Fruit fly (Drosophila melanogaster) whole organism, embryonic: ENCODE data around the gene Kr-h1.

Experiments
- Bgb ChIP-seq: fragments of 200-800 bp; sonication (Bioruptor generic); IDR thresholded peaks from 2 replicates; pipeline ENCODE4 v1.3.6; 2022; ENCODE audit warnings: missing biosample characterization, missing genetic modification characterization; ENCODE audit not compliant: partially characterized antibody
- C15 ChIP-seq: fragments of 200-800 bp; sonication (Bioruptor generic); IDR thresholded peaks from 3 replicates; pipeline ENCODE4 v1.3.6; 2022; ENCODE audit warnings: missing biosample characterization, missing genetic modification characterization
- CG11696 ChIP-seq: fragments of 200-800 bp; sonication (Bioruptor generic); IDR thresholded peaks from 2 replicates; pipeline ENCODE4 v1.3.6; 2022; ENCODE audit warnings: missing biosample characterization, missing genetic modification characterization
- CG11723 ChIP-seq: fragments of 200-800 bp; sonication (Bioruptor generic); optimal IDR thresholded peaks from 2 replicates; lab custom pipeline; 2017; ENCODE audit warnings: missing biosample characterization, mild to moderate bottlenecking, missing genetic modification characterization
- CG14014 ChIP-seq: fragments of 200-800 bp; sonication (Bioruptor generic); IDR thresholded peaks from 2 replicates; pipeline ENCODE4 v1.3.6; 2022; ENCODE audit warnings: missing biosample characterization, missing genetic modification characterization
- CG1602 ChIP-seq: fragments of 200-800 bp; sonication (Bioruptor generic); optimal IDR thresholded peaks from 3 replicates; lab custom pipeline; 2016; ENCODE audit warnings: missing biosample characterization, missing genetic modification characterization
- CG17361 ChIP-seq: fragments of 200-800 bp; sonication (Bioruptor generic); IDR thresholded peaks from 3 replicates; pipeline ENCODE4 v1.3.6; 2022; ENCODE audit warnings: missing biosample characterization, missing genetic modification characterization
- CG2116 ChIP-seq: fragments of 200-800 bp; sonication (Bioruptor generic); optimal IDR thresholded peaks from 3 replicates; lab custom pipeline; 2018; ENCODE audit warnings: missing biosample characterization, mild to moderate bottlenecking, missing genetic modification characterization
- CG2129 ChIP-seq: fragments of 200-800 bp; sonication (Bioruptor generic); IDR thresholded peaks from 2 replicates; pipeline ENCODE4 v1.3.6; 2022; ENCODE audit warnings: missing biosample characterization, missing genetic modification characterization; ENCODE audit not compliant: partially characterized antibody
- CG2678 ChIP-seq: fragments of 200-800 bp; sonication (Bioruptor generic); optimal IDR thresholded peaks from 3 replicates; lab custom pipeline; 2019; ENCODE audit warnings: missing biosample characterization, mild to moderate bottlenecking, missing genetic modification characterization, moderate library complexity
- CG2712 ChIP-seq: fragments of 200-800 bp; optimal IDR thresholded peaks from 3 replicates; lab custom pipeline; 2019; ENCODE audit warnings: missing biosample characterization, mild to moderate bottlenecking, missing genetic modification characterization, moderate library complexity
- CG3407 ChIP-seq: fragments of 200-800 bp; sonication (Bioruptor generic); optimal IDR thresholded peaks from 2 replicates; lab custom pipeline; 2018; ENCODE audit warnings: missing biosample characterization, mild to moderate bottlenecking, missing genetic modification characterization
- CG34376 ChIP-seq: fragments of 200-800 bp; sonication (Bioruptor generic); optimal IDR thresholded peaks from 2 replicates; lab custom pipeline; 2018; ENCODE audit warnings: missing biosample characterization, mild to moderate bottlenecking, missing genetic modification characterization
- CG34422 ChIP-seq: fragments of 200-800 bp; sonication (Bioruptor generic); IDR thresholded peaks from 3 replicates; pipeline ENCODE4 v1.3.6; 2022; ENCODE audit warnings: missing biosample characterization, missing genetic modification characterization
- CG3847 ChIP-seq: fragments of 200-800 bp; sonication (Bioruptor generic); IDR thresholded peaks from 2 replicates; pipeline ENCODE4 v1.3.6; 2022; ENCODE audit warnings: missing biosample characterization, missing genetic modification characterization
- CG42726 ChIP-seq: fragments of 200-800 bp; sonication (Bioruptor generic); IDR thresholded peaks from 2 replicates; pipeline ENCODE4 v1.3.6; 2022; ENCODE audit warnings: missing biosample characterization, missing genetic modification characterization; ENCODE audit not compliant: partially characterized antibody
- CG4707 ChIP-seq: fragments of 200-800 bp; sonication (Bioruptor generic); optimal IDR thresholded peaks from 2 replicates; lab custom pipeline; 2018; ENCODE audit warnings: missing biosample characterization, mild to moderate bottlenecking, missing genetic modification characterization, moderate library complexity
- CG6175 ChIP-seq: fragments of 200-800 bp; sonication (Bioruptor generic); IDR thresholded peaks from 3 replicates; pipeline ENCODE4 v1.3.6; 2022; ENCODE audit warnings: missing biosample characterization, missing genetic modification characterization
- CG6254 ChIP-seq: fragments of 200-800 bp; sonication (Bioruptor generic); optimal IDR thresholded peaks from 3 replicates; lab custom pipeline; 2017; ENCODE audit warnings: mild to moderate bottlenecking, missing biosample characterization, missing genetic modification reagents, missing genetic modification characterization
- CG6654 ChIP-seq: fragments of 200-800 bp; sonication (Bioruptor generic); optimal IDR thresholded peaks from 2 replicates; lab custom pipeline; 2017; ENCODE audit warnings: missing biosample characterization, mild to moderate bottlenecking, missing genetic modification characterization
- CG7357 ChIP-seq: fragments of 200-800 bp; sonication (Bioruptor generic); IDR thresholded peaks from 3 replicates; pipeline ENCODE4 v1.3.6; 2022; ENCODE audit warnings: missing biosample characterization, missing genetic modification characterization
- CG7839 ChIP-seq: fragments of 200-800 bp; sonication (Bioruptor generic); optimal IDR thresholded peaks from 3 replicates; lab custom pipeline; 2018; ENCODE audit warnings: missing biosample characterization, mild to moderate bottlenecking, missing genetic modification characterization, moderate library complexity
- CG8281 ChIP-seq: fragments of 200-800 bp; sonication (Bioruptor generic); optimal IDR thresholded peaks from 2 replicates; lab custom pipeline; 2018; ENCODE audit warnings: missing biosample characterization, mild to moderate bottlenecking, missing genetic modification characterization, moderate library complexity
- Drgx ChIP-seq: fragments of 200-800 bp; sonication (Bioruptor generic); IDR thresholded peaks from 2 replicates; pipeline ENCODE4 v1.3.6; 2022; ENCODE audit warnings: missing biosample characterization, missing genetic modification characterization
- ERR ChIP-seq: fragments of 200-800 bp; sonication (Bioruptor generic); optimal IDR thresholded peaks from 2 replicates; lab custom pipeline; 2016; ENCODE audit warnings: missing biosample characterization, missing genetic modification characterization
- Meics ChIP-seq: fragments of 200-800 bp; sonication (Bioruptor generic); optimal IDR thresholded peaks from 2 replicates; lab custom pipeline; 2017; ENCODE audit warnings: missing biosample characterization, mild to moderate bottlenecking, missing genetic modification characterization
- Scr ChIP-seq: fragments of 200-800 bp; sonication (Bioruptor generic); IDR thresholded peaks from 2 replicates; pipeline ENCODE4 v1.3.6; 2022; ENCODE audit warnings: missing biosample characterization, missing genetic modification characterization; ENCODE audit not compliant: partially characterized antibody
- Side ChIP-seq: fragments of 200-800 bp; sonication (Bioruptor generic); optimal IDR thresholded peaks from 2 replicates; lab custom pipeline; 2016; ENCODE audit warnings: missing biosample characterization, missing genetic modification characterization
- Stat92E ChIP-seq, 3 experiments: fragments of >200 bp in 2 of 3; fragments of 200-800 bp in 1 of 3; sonication (Bioruptor generic) in 1 of 3; optimal IDR thresholded peaks; 2 replicates each; lab custom pipeline; 2017 to 2019; ENCODE audit warnings: missing biosample characterization in 3 of 3, missing genetic modification characterization in 3 of 3, mild to moderate bottlenecking in 1 of 3, moderate library complexity in 1 of 3
- ab ChIP-seq: fragments of 200-800 bp; sonication (Bioruptor generic); optimal IDR thresholded peaks from 2 replicates; lab custom pipeline; 2016; ENCODE audit warnings: missing biosample characterization, missing genetic modification characterization
- abd-A ChIP-seq: fragments of 200-800 bp; sonication (Bioruptor generic); optimal IDR thresholded peaks from 3 replicates; lab custom pipeline; 2019; ENCODE audit warnings: missing biosample characterization, mild to moderate bottlenecking, missing genetic modification characterization, moderate library complexity
- aop ChIP-seq: fragments of 200-800 bp; sonication (Bioruptor generic); IDR thresholded peaks from 2 replicates; pipeline ENCODE4 v1.3.6; 2022; ENCODE audit warnings: missing biosample characterization, missing genetic modification characterization
- bowl ChIP-seq: fragments of 200-800 bp; sonication (Bioruptor generic); IDR thresholded peaks from 2 replicates; pipeline ENCODE4 v1.3.6; 2022; ENCODE audit warnings: missing biosample characterization, missing genetic modification characterization
- corto ChIP-seq: fragments of 200-800 bp; sonication (Bioruptor generic); optimal IDR thresholded peaks from 2 replicates; lab custom pipeline; 2016; ENCODE audit warnings: missing biosample characterization, mild to moderate bottlenecking, missing genetic modification characterization, moderate library complexity
- dmrt11E ChIP-seq: fragments of 200-800 bp; sonication (Bioruptor generic); optimal IDR thresholded peaks from 3 replicates; lab custom pipeline; 2018; ENCODE audit warnings: missing biosample characterization, mild to moderate bottlenecking, missing genetic modification characterization, moderate library complexity
- eve ChIP-seq, 2 experiments: fragments of >200 bp; optimal IDR thresholded peaks; 2 replicates each; lab custom pipeline; 2017; ENCODE audit warnings: missing biosample characterization in 2 of 2, missing genetic modification characterization in 2 of 2
- ewg ChIP-seq: fragments of 200-800 bp; sonication (Bioruptor generic); optimal IDR thresholded peaks from 3 replicates; lab custom pipeline; 2017; ENCODE audit warnings: mild to moderate bottlenecking, missing biosample characterization, missing genetic modification reagents, missing genetic modification characterization
- exex ChIP-seq: fragments of 200-800 bp; sonication (Bioruptor generic); optimal IDR thresholded peaks from 4 replicates; lab custom pipeline; 2018; ENCODE audit warnings: missing biosample characterization, mild to moderate bottlenecking, missing genetic modification characterization, moderate library complexity
- eyg ChIP-seq: fragments of 200-800 bp; sonication (Bioruptor generic); optimal IDR thresholded peaks from 3 replicates; lab custom pipeline; 2016; ENCODE audit warnings: missing biosample characterization, missing genetic modification characterization
- fd3F ChIP-seq: fragments of 200-800 bp; sonication (Bioruptor generic); optimal IDR thresholded peaks from 2 replicates; lab custom pipeline; 2018; ENCODE audit warnings: missing biosample characterization, mild to moderate bottlenecking, missing genetic modification characterization, moderate library complexity
- gro ChIP-seq: fragments of 200-800 bp; sonication (Bioruptor generic); optimal IDR thresholded peaks from 2 replicates; lab custom pipeline; 2016; ENCODE audit warnings: missing biosample characterization, missing genetic modification characterization
- lab ChIP-seq: fragments of 200-800 bp; sonication (Bioruptor generic); optimal IDR thresholded peaks from 3 replicates; lab custom pipeline; 2017; ENCODE audit warnings: missing biosample characterization, missing genetic modification characterization, mild to moderate bottlenecking, moderate library complexity, missing genetic modification reagents
- lilli ChIP-seq: fragments of 200-800 bp; sonication (Bioruptor generic); optimal IDR thresholded peaks from 3 replicates; lab custom pipeline; 2016; ENCODE audit warnings: missing biosample characterization, missing genetic modification characterization
- odd ChIP-seq: fragments of 200-800 bp; sonication (Bioruptor generic); optimal IDR thresholded peaks from 2 replicates; lab custom pipeline; 2017; ENCODE audit warnings: missing biosample characterization, mild to moderate bottlenecking, missing genetic modification characterization
- sisA ChIP-seq: fragments of 200-800 bp; sonication (Bioruptor generic); IDR thresholded peaks from 2 replicates; pipeline ENCODE4 v1.3.6; 2022; ENCODE audit warnings: missing biosample characterization, missing genetic modification characterization
- stc ChIP-seq: fragments of 200-800 bp; sonication (Bioruptor generic); IDR thresholded peaks from 2 replicates; pipeline ENCODE4 v1.3.6; 2022; ENCODE audit warnings: missing biosample characterization, missing genetic modification characterization
- tin ChIP-seq: fragments of 200-800 bp; sonication (Bioruptor generic); optimal IDR thresholded peaks from 3 replicates; lab custom pipeline; 2016; ENCODE audit warnings: missing biosample characterization, missing genetic modification characterization
- trh ChIP-seq: fragments of 200-800 bp; sonication (Bioruptor generic); optimal IDR thresholded peaks from 2 replicates; lab custom pipeline; 2016; ENCODE audit warnings: missing biosample characterization, missing genetic modification characterization
- tup ChIP-seq: fragments of 200-800 bp; sonication (Bioruptor generic); optimal IDR thresholded peaks from 2 replicates; lab custom pipeline; 2016; ENCODE audit warnings: missing biosample characterization, mild to moderate bottlenecking, missing genetic modification characterization, moderate library complexity
- vnd ChIP-seq: fragments of 200-800 bp; sonication (Bioruptor generic); IDR thresholded peaks from 3 replicates; pipeline ENCODE4 v1.3.6; 2022; ENCODE audit warnings: missing biosample characterization, missing genetic modification characterization; ENCODE audit not compliant: partially characterized antibody

Gene Kr-h1

dm6 chr2L:6082157-6082645 is at the start of gene Kr-h1 (continued):
- no peak for TF ChIP-seq vnd
- no peak for TF ChIP-seq CG6654 (GFP tag; lab: Kevin White, UChicago)
- TF ChIP-seq CG34376 (GFP tag; lab: Kevin White, UChicago) = peak; percentile 14
- peak; percentile 6 for TF ChIP-seq abd-A (tag; lab: Kevin White, UChicago)
- no peak for TF ChIP-seq lilli
- peak; percentile 26; the same call in 1 of the 3 replicates for TF ChIP-seq CG34422
- TF ChIP-seq CG2116 (GFP tag; lab: Kevin White, UChicago) = no peak
- no peak for TF ChIP-seq tup (GFP tag; lab: Kevin White, UChicago)
- no peak for TF ChIP-seq tin (GFP tag; lab: Kevin White, UChicago)
- no peak for TF ChIP-seq CG2129
- no peak for TF ChIP-seq CG4707
- TF ChIP-seq Drgx = no peak
- no peak for TF ChIP-seq lab (GFP tag; lab: Kevin White, UChicago)
- no peak for TF ChIP-seq C15 (GFP tag; lab: Robert Waterston, UW)
- TF ChIP-seq fd3F (GFP tag; lab: Kevin White, UChicago) = no peak
- no peak for TF ChIP-seq CG3847 (GFP tag; lab: Robert Waterston, UW)
- no peak for TF ChIP-seq CG11723 (GFP tag; lab: Kevin White, UChicago)
- TF ChIP-seq dmrt11E (tag; lab: Kevin White, UChicago) = no peak
- TF ChIP-seq CG8281 (tag; lab: Kevin White, UChicago) = no peak
- no peak for TF ChIP-seq trh
- TF ChIP-seq CG1602 (GFP tag; lab: Kevin White, UChicago) = no peak
- peak; percentile 43 for TF ChIP-seq corto (GFP tag; lab: Kevin White, UChicago)
- TF ChIP-seq CG6254 (GFP tag; lab: Kevin White, UChicago) = no peak
- TF ChIP-seq Side = no peak
- no peak for TF ChIP-seq CG2712
- no peak for TF ChIP-seq CG17361 (GFP tag; lab: Robert Waterston, UW)
- no peak for TF ChIP-seq ab
- TF ChIP-seq gro = peak; percentile 11
- TF ChIP-seq eve (GFP tag; optimal IDR thresholded peaks at IDR 0.05; lab: Kevin White, UChicago) = no peak
- TF ChIP-seq sisA (GFP tag; lab: Robert Waterston, UW) = no peak
- TF ChIP-seq stc = 0 out of 2 replicates have a peak, but pooled peaks have one; percentile 21
- TF ChIP-seq odd (GFP tag; lab: Kevin White, UChicago) = no peak
- TF ChIP-seq CG11696 = no peak
- TF ChIP-seq CG14014 (GFP tag; lab: Robert Waterston, UW) = no peak
- no peak for TF ChIP-seq CG2678 (tag; lab: Kevin White, UChicago)
- TF ChIP-seq CG6175 = peak; percentile 80; the same call in 2 of the 3 replicates
- TF ChIP-seq ERR (GFP tag; lab: Kevin White, UChicago) = no peak
- TF ChIP-seq exex (tag; lab: Kevin White, UChicago) = peak; percentile 68
- peak; percentile 23; the same call in 1 of the 2 replicates for TF ChIP-seq Bgb (GFP tag; lab: Robert Waterston, UW)
- no peak for TF ChIP-seq CG7839
- TF ChIP-seq CG3407 = no peak
- TF ChIP-seq bowl (GFP tag; lab: Robert Waterston, UW) = no peak
- no peak for TF ChIP-seq Stat92E (GFP tag; optimal IDR thresholded peaks at IDR 0.05; lab: Kevin White, UChicago)
- no peak for TF ChIP-seq CG7357 (GFP tag; lab: Robert Waterston, UW)
- TF ChIP-seq CG42726 (GFP tag; lab: Robert Waterston, UW) = peak; percentile 63; the same call in 1 of the 2 replicates
- no peak for TF ChIP-seq aop (GFP tag; lab: Robert Waterston, UW)
- TF ChIP-seq eyg = no peak
- no peak for TF ChIP-seq Meics
- TF ChIP-seq Scr (GFP tag; lab: Robert Waterston, UW) = 0 out of 2 replicates have a peak, but pooled peaks have one; percentile 12
- TF ChIP-seq ewg = no peak
